Worm (Caenorhabditis elegans) whole organism, midembryonic: ENCODE data around the gene cyp-13A2.

Experiments
- T22C8.4 ChIP-seq: fragments of 200-800 bp; sonication (Bioruptor generic); IDR thresholded peaks from 2 replicates; pipeline ENCODE4 v1.3.6; 2022; ENCODE audit warnings: missing genetic modification characterization, missing compliant biosample characterization
- cog-1 ChIP-seq: sonication (generic microtip); optimal IDR thresholded peaks from 2 replicates; lab custom pipeline; 2016; ENCODE audit warnings: missing genetic modification characterization, missing compliant biosample characterization
- flt-1 ChIP-seq: fragments of 200-800 bp; sonication (Bioruptor generic); IDR thresholded peaks from 2 replicates; pipeline ENCODE4 v1.3.6; 2022; ENCODE audit warnings: missing genetic modification characterization, missing compliant biosample characterization
- klf-2 ChIP-seq: fragments of 200-800 bp; sonication (Bioruptor generic); conservative IDR thresholded peaks from 2 replicates; pipeline ENCODE4 v1.3.6; 2022; ENCODE audit warnings: missing genetic modification reagents, missing genetic modification characterization, missing compliant biosample characterization
- med-1 ChIP-seq: sonication (generic microtip); optimal IDR thresholded peaks from 2 replicates; lab custom pipeline; 2017; ENCODE audit warnings: missing genetic modification characterization, mild to moderate bottlenecking, missing compliant biosample characterization, antibody characterized with exemption, missing genetic modification reagents; ENCODE audit not compliant: insufficient read depth
- ref-1 ChIP-seq: fragments of 200-800 bp; sonication (Bioruptor generic); conservative IDR thresholded peaks from 2 replicates; pipeline ENCODE4 v1.3.6; 2022; ENCODE audit warnings: missing genetic modification reagents, missing genetic modification characterization, missing compliant biosample characterization
- tab-1 ChIP-seq: fragments of 200-800 bp; sonication (Bioruptor generic); IDR thresholded peaks from 2 replicates; pipeline ENCODE4 v1.3.6; 2022; ENCODE audit warnings: missing genetic modification characterization, missing compliant biosample characterization
- ztf-23 ChIP-seq: fragments of 200-800 bp; sonication (Bioruptor generic); IDR thresholded peaks from 2 replicates; pipeline ENCODE4 v1.3.6; 2022; ENCODE audit warnings: missing genetic modification reagents, missing genetic modification characterization, missing compliant biosample characterization
- ztf-29 ChIP-seq: fragments of 200-800 bp; sonication (Bioruptor generic); IDR thresholded peaks from 2 replicates; pipeline ENCODE4 v1.3.6; 2022; ENCODE audit warnings: missing genetic modification reagents, missing genetic modification characterization, missing compliant biosample characterization

The cyp-13A2 gene

ce11 chrII:9807519-9807972, 20.1 kb upstream of the cyp-13A2 start, which contains the start of gene cyp-13A8:
Gene cyp-13A8, minus strand, starts transcription at chrII:9807569.
- no peak for TF ChIP-seq flt-1 (GFP tag; lab: Robert Waterston, UW)
- TF ChIP-seq T22C8.4: no peak
- no peak for TF ChIP-seq ref-1 (GFP tag; lab: Robert Waterston, UW)
- TF ChIP-seq tab-1: no peak
- no peak for TF ChIP-seq ztf-23 (GFP tag; lab: Robert Waterston, UW)
- no peak for TF ChIP-seq med-1
- TF ChIP-seq klf-2 (GFP tag; lab: Robert Waterston, UW): no peak
- TF ChIP-seq ztf-29 (GFP tag; lab: Robert Waterston, UW): no peak

- TF ChIP-seq ztf-23 (GFP tag; lab: Robert Waterston, UW): no peak
- no peak for TF ChIP-seq klf-2 (GFP tag; lab: Robert Waterston, UW)
- no peak for TF ChIP-seq ztf-29 (GFP tag; lab: Robert Waterston, UW)
- no peak for TF ChIP-seq med-1
- TF ChIP-seq T22C8.4: no peak
- no peak for TF ChIP-seq flt-1 (GFP tag; lab: Robert Waterston, UW)
- TF ChIP-seq ref-1 (GFP tag; lab: Robert Waterston, UW): no peak
- TF ChIP-seq cog-1: no peak
- TF ChIP-seq tab-1: no peak
Observed at ce11 chrII:9803320-9803719, 15.9 kb upstream of the cyp-13A2 start, which contains the start of gene cyp-13A7. Gene cyp-13A7, plus strand, starts transcription at chrII:9803620.

ce11 chrII:9802642-9803041, 15.2 kb upstream of the cyp-13A2 start, which contains the start of gene cyp-13A6:
Gene cyp-13A6, minus strand, starts transcription at chrII:9802821.
- no peak for TF ChIP-seq tab-1
- TF ChIP-seq ztf-29 (GFP tag; lab: Robert Waterston, UW): no peak
- TF ChIP-seq ref-1 (GFP tag; lab: Robert Waterston, UW): no peak
- no peak for TF ChIP-seq T22C8.4
- no peak for TF ChIP-seq med-1
- no peak for TF ChIP-seq ztf-23 (GFP tag; lab: Robert Waterston, UW)
- TF ChIP-seq flt-1 (GFP tag; lab: Robert Waterston, UW): no peak
- no peak for TF ChIP-seq cog-1
- no peak for TF ChIP-seq klf-2 (GFP tag; lab: Robert Waterston, UW)

- TF ChIP-seq ref-1 (GFP tag; lab: Robert Waterston, UW) (no peak), ztf-29 (GFP tag; lab: Robert Waterston, UW) (no peak), klf-2 (GFP tag; lab: Robert Waterston, UW) (no peak), T22C8.4 (no peak), med-1 (no peak), ztf-23 (GFP tag; lab: Robert Waterston, UW) (no peak), flt-1 (GFP tag; lab: Robert Waterston, UW) (no peak), cog-1 (no peak), tab-1 (no peak)
Observed at ce11 chrII:9800251-9800650, 12.8 kb upstream of the cyp-13A2 start, which contains the start of gene cyp-13A5. Gene cyp-13A5, minus strand, starts transcription at chrII:9800362.

- TF ChIP-seq ztf-23 (GFP tag; lab: Robert Waterston, UW): no peak
- TF ChIP-seq cog-1: no peak
- no peak for TF ChIP-seq med-1
- no peak for TF ChIP-seq ztf-29 (GFP tag; lab: Robert Waterston, UW)
- no peak for TF ChIP-seq tab-1
- TF ChIP-seq flt-1 (GFP tag; lab: Robert Waterston, UW): no peak
Observed at ce11 chrII:9797664-9798063, 10.2 kb upstream of the cyp-13A2 start, which contains the start of gene cyp-13A4. Gene cyp-13A4, minus strand, starts transcription at chrII:9797740.

ce11 chrII:9793197-9793596, 5.8 kb upstream of the cyp-13A2 start, which contains the start of gene cyp-13A3:
Gene cyp-13A3, minus strand, starts transcription at chrII:9793297.
- TF ChIP-seq T22C8.4: no peak
- TF ChIP-seq ztf-29 (GFP tag; lab: Robert Waterston, UW): no peak
- no peak for TF ChIP-seq med-1
- no peak for TF ChIP-seq cog-1
- TF ChIP-seq tab-1: no peak
- no peak for TF ChIP-seq ref-1 (GFP tag; lab: Robert Waterston, UW)
- no peak for TF ChIP-seq klf-2 (GFP tag; lab: Robert Waterston, UW)
- TF ChIP-seq flt-1 (GFP tag; lab: Robert Waterston, UW): no peak
- TF ChIP-seq ztf-23 (GFP tag; lab: Robert Waterston, UW): no peak

- TF ChIP-seq T22C8.4 (no peak), ref-1 (GFP tag; lab: Robert Waterston, UW) (no peak), ztf-23 (GFP tag; lab: Robert Waterston, UW) (no peak), med-1 (no peak), cog-1 (no peak), ztf-29 (GFP tag; lab: Robert Waterston, UW) (no peak), tab-1 (no peak), flt-1 (GFP tag; lab: Robert Waterston, UW) (no peak), klf-2 (GFP tag; lab: Robert Waterston, UW) (no peak)
Observed at ce11 chrII:9791185-9791584, 3.8 kb upstream of the cyp-13A2 start.

- TF ChIP-seq ztf-23 (GFP tag; lab: Robert Waterston, UW) (no peak), flt-1 (GFP tag; lab: Robert Waterston, UW) (no peak), klf-2 (GFP tag; lab: Robert Waterston, UW) (no peak), T22C8.4 (no peak), ztf-29 (GFP tag; lab: Robert Waterston, UW) (no peak), med-1 (no peak), tab-1 (no peak), cog-1 (no peak), ref-1 (GFP tag; lab: Robert Waterston, UW) (no peak)
Observed at ce11 chrII:9786215-9786614, 1.2 kb downstream of the cyp-13A2 start.

- no peak for TF ChIP-seq ztf-23 (GFP tag; lab: Robert Waterston, UW)
- no peak for TF ChIP-seq flt-1 (GFP tag; lab: Robert Waterston, UW)
- TF ChIP-seq ref-1 (GFP tag; lab: Robert Waterston, UW): no peak
- no peak for TF ChIP-seq T22C8.4
- no peak for TF ChIP-seq tab-1
- no peak for TF ChIP-seq klf-2 (GFP tag; lab: Robert Waterston, UW)
- TF ChIP-seq ztf-29 (GFP tag; lab: Robert Waterston, UW): no peak
- TF ChIP-seq cog-1: no peak
- TF ChIP-seq med-1: no peak
Observed at ce11 chrII:9782337-9782736, 5.1 kb downstream of the cyp-13A2 start, which contains the start of gene T10B9.14. Gene T10B9.14, minus strand, starts transcription at chrII:9782437.

ce11 chrII:9781842-9782241, 5.6 kb downstream of the cyp-13A2 start, which contains the start of gene cyp-13A1:
Gene cyp-13A1, minus strand, starts transcription at chrII:9781997.
- TF ChIP-seq med-1: no peak
- no peak for TF ChIP-seq ztf-23 (GFP tag; lab: Robert Waterston, UW)
- no peak for TF ChIP-seq ref-1 (GFP tag; lab: Robert Waterston, UW)
- no peak for TF ChIP-seq tab-1
- no peak for TF ChIP-seq cog-1
- no peak for TF ChIP-seq ztf-29 (GFP tag; lab: Robert Waterston, UW)
- TF ChIP-seq klf-2 (GFP tag; lab: Robert Waterston, UW): no peak
- TF ChIP-seq T22C8.4: no peak
- no peak for TF ChIP-seq flt-1 (GFP tag; lab: Robert Waterston, UW)
